Worm (Caenorhabditis elegans) whole organism, early embryonic: ENCODE results near the gene C14B4.2.

Experiments used
- aly-1 ChIP-seq: sonication (generic microtip); optimal IDR thresholded peaks from 2 replicates; lab custom pipeline; 2016; ENCODE audit warnings: missing genetic modification characterization, missing compliant biosample characterization
- ama-1 ChIP-seq: fragments of 150-350 bp; optimal IDR thresholded peaks from 2 replicates; lab custom pipeline; 2014
- ceh-36 ChIP-seq: sonication (generic microtip); optimal IDR thresholded peaks from 2 replicates; lab custom pipeline; 2016; ENCODE audit warnings: missing genetic modification characterization, inconsistent platforms, missing compliant biosample characterization
- ets-7 ChIP-seq: sonication (generic microtip); optimal IDR thresholded peaks from 2 replicates; lab custom pipeline; 2016; ENCODE audit warnings: missing genotype, missing genetic modification characterization, missing compliant biosample characterization
- flt-1 ChIP-seq: fragments of 200-800 bp; sonication (Bioruptor generic); IDR thresholded peaks from 2 replicates; pipeline ENCODE4 v1.3.6; 2022; ENCODE audit warnings: missing genetic modification characterization, missing compliant biosample characterization
- hmbx-1 ChIP-seq: sonication (generic microtip); optimal IDR thresholded peaks from 2 replicates; lab custom pipeline; 2016; ENCODE audit warnings: mild to moderate bottlenecking, missing genetic modification characterization, missing compliant biosample characterization
- hnd-1 ChIP-seq: sonication (generic microtip); optimal IDR thresholded peaks from 2 replicates; lab custom pipeline; 2016; ENCODE audit warnings: missing genetic modification characterization, missing compliant biosample characterization
- scrt-1 ChIP-seq: fragments of 200-800 bp; sonication (Bioruptor generic); IDR thresholded peaks from 2 replicates; pipeline ENCODE4 v1.3.6; 2022; ENCODE audit warnings: missing genetic modification characterization, missing compliant biosample characterization
- sea-1 ChIP-seq: fragments of 200-800 bp; sonication (Bioruptor generic); conservative IDR thresholded peaks from 2 replicates; pipeline ENCODE4 v1.3.6; 2022; ENCODE audit warnings: missing genetic modification characterization, missing compliant biosample characterization

- TF ChIP-seq ama-1 (lab: Kevin White, UChicago) (no peak), ceh-36 (tag; lab: Kevin White, UChicago) (no peak), ets-7 (tag; lab: Kevin White, UChicago) (no peak), flt-1 (no peak), sea-1 (GFP tag; lab: Robert Waterston, UW) (no peak), aly-1 (tag; lab: Kevin White, UChicago) (no peak), hmbx-1 (tag; lab: Kevin White, UChicago) (no peak), scrt-1 (no peak), hnd-1 (tag; lab: Kevin White, UChicago) (no peak)
Observed at ce11 chrV:19362568-19362967, at the start of gene C14B4.2.
